Worm (Caenorhabditis elegans) whole organism, late embryonic: ENCODE data around the gene ipla-5.

Experiments used
- C08G9.2 ChIP-seq: sonication (generic microtip); optimal IDR thresholded peaks from 2 replicates; lab custom pipeline; 2016; ENCODE audit warnings: mild to moderate bottlenecking, missing genetic modification characterization, moderate library complexity, missing compliant biosample characterization
- C38D4.7 ChIP-seq: fragments of 200-800 bp; sonication (Bioruptor generic); optimal IDR thresholded peaks from 2 replicates; lab custom pipeline; 2018; ENCODE audit warnings: mild to moderate bottlenecking, missing genetic modification characterization, moderate library complexity, missing compliant biosample characterization
- T23F11.4 ChIP-seq: fragments of 200-800 bp; sonication (Bioruptor generic); optimal IDR thresholded peaks from 2 replicates; lab custom pipeline; 2018; ENCODE audit warnings: mild to moderate bottlenecking, missing genetic modification characterization, missing compliant biosample characterization
- ahr-1 ChIP-seq: sonication (generic microtip); optimal IDR thresholded peaks from 2 replicates; lab custom pipeline; 2016; ENCODE audit warnings: missing genetic modification characterization, missing compliant biosample characterization
- ama-1 ChIP-seq: fragments of 150-350 bp; optimal IDR thresholded peaks from 2 replicates; lab custom pipeline; 2014
- ceh-22 ChIP-seq: sonication (generic microtip); optimal IDR thresholded peaks from 2 replicates; lab custom pipeline; 2017; ENCODE audit warnings: missing biosample characterization, missing genetic modification characterization
- ceh-24 ChIP-seq: sonication (generic microtip); optimal IDR thresholded peaks from 2 replicates; lab custom pipeline; 2016; ENCODE audit warnings: mild to moderate bottlenecking, missing genetic modification characterization, missing compliant biosample characterization
- ceh-30 ChIP-seq: fragments of 150-350 bp; optimal IDR thresholded peaks from 2 replicates; lab custom pipeline; 2014; ENCODE audit warnings: missing biosample characterization, missing genetic modification characterization
- ceh-31 ChIP-seq: sonication (generic microtip); optimal IDR thresholded peaks from 2 replicates; lab custom pipeline; 2016; ENCODE audit warnings: missing genetic modification characterization, missing compliant biosample characterization
- ceh-45 ChIP-seq: fragments of 200-800 bp; sonication (Bioruptor generic); IDR thresholded peaks from 2 replicates; pipeline ENCODE4 v1.3.6; 2022; ENCODE audit warnings: missing genetic modification reagents, missing genetic modification characterization, missing compliant biosample characterization
- ceh-6 ChIP-seq: fragments of 200-800 bp; sonication (Bioruptor generic); optimal IDR thresholded peaks from 2 replicates; lab custom pipeline; 2018; ENCODE audit warnings: mild to moderate bottlenecking, missing genetic modification characterization, missing compliant biosample characterization
- ceh-9 ChIP-seq: sonication (generic microtip); optimal IDR thresholded peaks from 2 replicates; lab custom pipeline; 2016; ENCODE audit warnings: mild to moderate bottlenecking, missing genetic modification characterization, inconsistent platforms, missing compliant biosample characterization
- che-1 ChIP-seq: sonication (generic microtip); optimal IDR thresholded peaks from 2 replicates; lab custom pipeline; 2016; ENCODE audit warnings: mild to moderate bottlenecking, missing genetic modification characterization, missing compliant biosample characterization
- dmd-4 ChIP-seq: sonication (generic microtip); optimal IDR thresholded peaks from 2 replicates; lab custom pipeline; 2016; ENCODE audit warnings: borderline replicate concordance, missing genetic modification characterization, missing compliant biosample characterization
- dve-1 ChIP-seq: sonication (generic microtip); optimal IDR thresholded peaks from 2 replicates; lab custom pipeline; 2017; ENCODE audit warnings: antibody characterized with exemption, mild to moderate bottlenecking, missing genetic modification characterization, missing compliant biosample characterization
- elt-4 ChIP-seq: sonication (generic microtip); optimal IDR thresholded peaks from 2 replicates; lab custom pipeline; 2016; ENCODE audit warnings: missing genetic modification characterization, missing compliant biosample characterization
- fax-1 ChIP-seq: sonication (generic microtip); optimal IDR thresholded peaks from 2 replicates; lab custom pipeline; 2016; ENCODE audit warnings: missing genotype, missing genetic modification characterization, missing compliant biosample characterization
- fkh-10 ChIP-seq: fragments of 150-350 bp; optimal IDR thresholded peaks from 2 replicates; lab custom pipeline; 2014; ENCODE audit warnings: missing biosample characterization, missing genetic modification reagents, missing genetic modification characterization
- fkh-6 ChIP-seq: sonication (generic microtip); optimal IDR thresholded peaks from 2 replicates; lab custom pipeline; 2016; ENCODE audit warnings: missing genetic modification characterization, missing compliant biosample characterization
- gmeb-2 ChIP-seq: sonication (generic microtip); optimal IDR thresholded peaks from 2 replicates; lab custom pipeline; 2016; ENCODE audit warnings: missing genetic modification characterization, inconsistent platforms, missing compliant biosample characterization
- hlh-13 ChIP-seq: fragments of 200-800 bp; sonication (Bioruptor generic); optimal IDR thresholded peaks from 2 replicates; lab custom pipeline; 2018; ENCODE audit warnings: mild to moderate bottlenecking, missing genetic modification characterization, missing compliant biosample characterization
- hlh-30 ChIP-seq: sonication (generic microtip); optimal IDR thresholded peaks from 2 replicates; lab custom pipeline; 2017; ENCODE audit warnings: antibody characterized with exemption, missing genetic modification characterization, missing compliant biosample characterization; ENCODE audit not compliant: insufficient read depth
- hlh-8 ChIP-seq: sonication (generic microtip); optimal IDR thresholded peaks from 2 replicates; lab custom pipeline; 2016; ENCODE audit warnings: missing genotype, missing genetic modification characterization, missing compliant biosample characterization
- lin-11 ChIP-seq: fragments of 200-800 bp; sonication (Bioruptor generic); optimal IDR thresholded peaks from 2 replicates; lab custom pipeline; 2018; ENCODE audit warnings: mild to moderate bottlenecking, missing genetic modification characterization, missing compliant biosample characterization
- madf-2 ChIP-seq: sonication (generic microtip); optimal IDR thresholded peaks from 2 replicates; lab custom pipeline; 2017; ENCODE audit warnings: missing genetic modification characterization, missing compliant biosample characterization
- mec-3 ChIP-seq: sonication (generic microtip); optimal IDR thresholded peaks from 2 replicates; lab custom pipeline; 2016; ENCODE audit warnings: borderline replicate concordance, missing genetic modification characterization, missing compliant biosample characterization
- nfya-1 ChIP-seq: sonication (generic microtip); optimal IDR thresholded peaks from 2 replicates; lab custom pipeline; 2017; ENCODE audit warnings: missing genetic modification characterization, mild to moderate bottlenecking, missing compliant biosample characterization, antibody characterized with exemption, moderate library complexity
- pag-3 ChIP-seq: sonication (generic microtip); optimal IDR thresholded peaks from 2 replicates; lab custom pipeline; 2016; ENCODE audit warnings: missing compliant biosample characterization, missing genetic modification characterization, borderline replicate concordance
- pat-9 ChIP-seq: fragments of 200-800 bp; sonication (Bioruptor generic); optimal IDR thresholded peaks from 2 replicates; lab custom pipeline; 2018; ENCODE audit warnings: mild to moderate bottlenecking, missing genetic modification characterization, moderate library complexity, missing compliant biosample characterization
- pax-1 ChIP-seq: fragments of 150-350 bp; optimal IDR thresholded peaks from 2 replicates; lab custom pipeline; 2014; ENCODE audit warnings: missing biosample characterization, missing genetic modification characterization
- pha-2 ChIP-seq: sonication (generic microtip); optimal IDR thresholded peaks from 2 replicates; lab custom pipeline; 2017; ENCODE audit warnings: mild to moderate bottlenecking, missing genetic modification characterization, missing compliant biosample characterization
- pha-4 ChIP-seq: fragments of 150-350 bp; optimal IDR thresholded peaks from 2 replicates; lab custom pipeline; 2018; ENCODE audit warnings: missing biosample characterization, missing genetic modification reagents, missing genetic modification characterization
- pqm-1 ChIP-seq: sonication (generic microtip); optimal IDR thresholded peaks from 2 replicates; lab custom pipeline; 2016; ENCODE audit warnings: missing genetic modification characterization, missing compliant biosample characterization
- pros-1 ChIP-seq: fragments of 150-350 bp; optimal IDR thresholded peaks from 2 replicates; lab custom pipeline; 2014; ENCODE audit warnings: missing biosample characterization, missing genetic modification reagents, missing genetic modification characterization
- ref-2 ChIP-seq: sonication (generic microtip); optimal IDR thresholded peaks from 2 replicates; lab custom pipeline; 2016; ENCODE audit warnings: missing genetic modification characterization, missing compliant biosample characterization
- rnt-1 ChIP-seq: sonication (generic microtip); optimal IDR thresholded peaks from 2 replicates; lab custom pipeline; 2016; ENCODE audit warnings: missing genetic modification characterization, missing compliant biosample characterization
- sox-2 ChIP-seq: fragments of 200-800 bp; sonication (Bioruptor generic); IDR thresholded peaks from 2 replicates; pipeline ENCODE4 v1.3.6; 2022; ENCODE audit warnings: missing genetic modification reagents, missing genetic modification characterization, missing compliant biosample characterization
- sox-4 ChIP-seq: sonication (generic microtip); optimal IDR thresholded peaks from 2 replicates; lab custom pipeline; 2017; ENCODE audit warnings: mild to moderate bottlenecking, missing genetic modification characterization, inconsistent platforms, missing compliant biosample characterization
- ttx-3 ChIP-seq: sonication (generic microtip); optimal IDR thresholded peaks from 2 replicates; lab custom pipeline; 2016; ENCODE audit warnings: missing genetic modification reagents, missing genetic modification characterization, missing compliant biosample characterization
- unc-3 ChIP-seq, 2 experiments: fragments of 200-800 bp in 1 of 2; sonication (Bioruptor generic) in 1 of 2; sonication (generic microtip) in 1 of 2; conservative IDR thresholded peaks in 1 of 2; optimal IDR thresholded peaks in 1 of 2; 2 replicates each; pipeline versions ENCODE4 v1.3.6 to Lab custom; 2016 to 2022; ENCODE audit warnings: missing compliant biosample characterization in 2 of 2, missing genetic modification characterization in 2 of 2, missing genetic modification reagents in 1 of 2
- unc-42 ChIP-seq: sonication (generic microtip); optimal IDR thresholded peaks from 2 replicates; lab custom pipeline; 2016; ENCODE audit warnings: missing genotype, missing genetic modification characterization, missing compliant biosample characterization
- unc-55 ChIP-seq: sonication (generic microtip); optimal IDR thresholded peaks from 2 replicates; lab custom pipeline; 2017; ENCODE audit warnings: missing biosample characterization, missing genetic modification reagents, missing genetic modification characterization
- unc-86 ChIP-seq: sonication (generic microtip); optimal IDR thresholded peaks from 2 replicates; lab custom pipeline; 2016; ENCODE audit warnings: missing genetic modification characterization, missing compliant biosample characterization
- ztf-16 ChIP-seq: sonication (generic microtip); optimal IDR thresholded peaks from 2 replicates; lab custom pipeline; 2017; ENCODE audit warnings: missing genetic modification characterization, missing compliant biosample characterization

ipla-5 gene

ce11 chrIV:8679225-8679624 lies 35.8 kb upstream of the ipla-5 start, which contains the start of gene nlp-60:
Gene nlp-60, minus strand, starts transcription at chrIV:8679325.
- TF ChIP-seq lin-11 (tag; lab: Kevin White, UChicago) (no peak), ceh-31 (tag; lab: Kevin White, UChicago) (no peak), pax-1 (tag; lab: Kevin White, UChicago) (no peak), fax-1 (tag; lab: Kevin White, UChicago) (no peak), ref-2 (tag; lab: Kevin White, UChicago) (no peak)

ce11 chrIV:8686510-8686909 lies 28.5 kb upstream of the ipla-5 start, which contains the start of gene pole-2:
Gene pole-2, minus strand, starts transcription at chrIV:8686610.
- TF ChIP-seq dmd-4 (tag; lab: Kevin White, UChicago) (no peak), elt-4 (no peak), ztf-16 (tag; lab: Kevin White, UChicago) (no peak), ceh-24 (tag; lab: Kevin White, UChicago) (no peak), pha-2 (tag; lab: Kevin White, UChicago) (no peak)
- TF ChIP-seq, all 69 proteins: peak for 0

ce11 chrIV:8686966-8687365 lies 28.1 kb upstream of the ipla-5 start:
- no peak for TF ChIP-seq ttx-3 (tag; lab: Kevin White, UChicago)
- TF ChIP-seq hlh-8 (tag; lab: Kevin White, UChicago), result no peak
- TF ChIP-seq pat-9, result no peak
- TF ChIP-seq ceh-24 (tag; lab: Kevin White, UChicago), result no peak
- no peak for TF ChIP-seq ceh-30 (tag; lab: Kevin White, UChicago)
- no peak for TF ChIP-seq ceh-45 (GFP tag; lab: Robert Waterston, UW)
- TF ChIP-seq ceh-31 (tag; lab: Kevin White, UChicago), result no peak
- TF ChIP-seq pag-3 (tag; lab: Kevin White, UChicago), result no peak
- no peak for TF ChIP-seq nfya-1 (tag; lab: Kevin White, UChicago)
- TF ChIP-seq elt-4, result no peak
- TF ChIP-seq ceh-6 (GFP tag; lab: Kevin White, UChicago), result no peak
- TF ChIP-seq unc-42 (tag; lab: Kevin White, UChicago), result no peak
- no peak for TF ChIP-seq sox-4 (tag; lab: Kevin White, UChicago)
- no peak for TF ChIP-seq unc-86 (tag; lab: Kevin White, UChicago)
- no peak for TF ChIP-seq unc-55 (GFP tag; lab: Kevin White, UChicago)
- no peak for TF ChIP-seq unc-3 (GFP tag; conservative IDR thresholded peaks at IDR 0.05; lab: Robert Waterston, UW)
- no peak for TF ChIP-seq unc-3 (tag; optimal IDR thresholded peaks at IDR 0.05; lab: Kevin White, UChicago)

ce11 chrIV:8687605-8688191 lies 27.3 kb upstream of the ipla-5 start, which contains the start of gene snrp-3:
Gene snrp-3, minus strand, starts transcription at chrIV:8687810.
- TF ChIP-seq hlh-30 (tag; lab: Kevin White, UChicago), result peak; percentile 80
- TF ChIP-seq che-1 (tag; lab: Kevin White, UChicago), result no peak
- no peak for TF ChIP-seq pag-3 (tag; lab: Kevin White, UChicago)
- TF ChIP-seq C38D4.7 (GFP tag; lab: Kevin White, UChicago), result no peak
- no peak for TF ChIP-seq T23F11.4 (GFP tag; lab: Kevin White, UChicago)
- no peak for TF ChIP-seq ceh-45 (GFP tag; lab: Robert Waterston, UW)
- no peak for TF ChIP-seq fkh-6
- no peak for TF ChIP-seq rnt-1 (tag; lab: Kevin White, UChicago)
- no peak for TF ChIP-seq mec-3
- TF ChIP-seq unc-55 (GFP tag; lab: Kevin White, UChicago), result peak; percentile 42
- TF ChIP-seq C08G9.2, result no peak
- TF ChIP-seq ttx-3 (tag; lab: Kevin White, UChicago), result no peak
- TF ChIP-seq gmeb-2 (tag; lab: Kevin White, UChicago), result no peak
- no peak for TF ChIP-seq pqm-1 (tag; lab: Kevin White, UChicago)
- TF ChIP-seq ceh-9 (tag; lab: Kevin White, UChicago), result no peak
- no peak for TF ChIP-seq dmd-4 (tag; lab: Kevin White, UChicago)
- TF ChIP-seq ama-1, result peak; percentile 8
- TF ChIP-seq dve-1 (tag; lab: Kevin White, UChicago), result peak; percentile 19
- peak; percentile 63 for TF ChIP-seq nfya-1 (tag; lab: Kevin White, UChicago)
- TF ChIP-seq pat-9, result no peak
- TF ChIP-seq ahr-1 (tag; lab: Kevin White, UChicago), result no peak
- no peak for TF ChIP-seq madf-2
- TF ChIP-seq pros-1, result no peak
- TF ChIP-seq fkh-10 (GFP tag; lab: Kevin White, UChicago), result no peak
- no peak for TF ChIP-seq ceh-22 (tag; lab: Kevin White, UChicago)
- TF ChIP-seq hlh-13 (GFP tag; lab: Kevin White, UChicago), result no peak
- no peak for TF ChIP-seq pha-4
- no peak for TF ChIP-seq sox-2 (GFP tag; lab: Robert Waterston, UW)
